Fruit fly (Drosophila melanogaster) whole organism, embryonic: ENCODE results near the gene Rnp4F.

Experiments used
- Asciz ChIP-seq: fragments of 200-800 bp; sonication (Bioruptor generic); optimal IDR thresholded peaks from 2 replicates; lab custom pipeline; 2017; ENCODE audit warnings: missing biosample characterization, mild to moderate bottlenecking, missing genetic modification characterization, missing genetic modification reagents
- Bdp1 ChIP-seq: fragments of 200-800 bp; sonication (Bioruptor generic); optimal IDR thresholded peaks from 3 replicates; lab custom pipeline; 2016; ENCODE audit warnings: missing biosample characterization, missing genetic modification characterization
- Bteb2 ChIP-seq: fragments of 200-800 bp; sonication (Bioruptor generic); optimal IDR thresholded peaks from 2 replicates; lab custom pipeline; 2016; ENCODE audit warnings: missing biosample characterization, missing genetic modification characterization
- CG10147 ChIP-seq: fragments of 200-800 bp; sonication (Bioruptor generic); optimal IDR thresholded peaks from 2 replicates; lab custom pipeline; 2019; ENCODE audit warnings: missing biosample characterization, mild to moderate bottlenecking, missing genetic modification characterization, moderate library complexity
- CG10959 ChIP-seq: fragments of 200-800 bp; sonication (Bioruptor generic); IDR thresholded peaks from 2 replicates; pipeline ENCODE4 v1.3.6; 2022; ENCODE audit warnings: missing biosample characterization, missing genetic modification characterization
- CG11247 ChIP-seq: fragments of 200-800 bp; sonication (Bioruptor generic); IDR thresholded peaks from 2 replicates; pipeline ENCODE4 v1.3.6; 2022; ENCODE audit warnings: missing biosample characterization, missing genetic modification characterization
- CG12236 ChIP-seq: fragments of 200-800 bp; sonication (Bioruptor generic); optimal IDR thresholded peaks from 2 replicates; lab custom pipeline; 2016; ENCODE audit warnings: missing biosample characterization, missing genetic modification characterization
- CG13424 ChIP-seq: fragments of 200-800 bp; sonication (Bioruptor generic); optimal IDR thresholded peaks from 2 replicates; lab custom pipeline; 2019; ENCODE audit warnings: missing biosample characterization, mild to moderate bottlenecking, missing genetic modification characterization, moderate library complexity
- CG30431 ChIP-seq: fragments of 200-800 bp; sonication (Bioruptor generic); optimal IDR thresholded peaks from 2 replicates; lab custom pipeline; 2017; ENCODE audit warnings: missing biosample characterization, missing genetic modification characterization
- CG31224 ChIP-seq: fragments of 200-800 bp; sonication (Bioruptor generic); IDR thresholded peaks from 2 replicates; pipeline ENCODE4 v1.3.6; 2022; ENCODE audit warnings: missing biosample characterization, missing genetic modification characterization
- CG34376 ChIP-seq: fragments of 200-800 bp; sonication (Bioruptor generic); optimal IDR thresholded peaks from 2 replicates; lab custom pipeline; 2018; ENCODE audit warnings: missing biosample characterization, mild to moderate bottlenecking, missing genetic modification characterization
- CG34422 ChIP-seq: fragments of 200-800 bp; sonication (Bioruptor generic); IDR thresholded peaks from 3 replicates; pipeline ENCODE4 v1.3.6; 2022; ENCODE audit warnings: missing biosample characterization, missing genetic modification characterization
- CG4707 ChIP-seq: fragments of 200-800 bp; sonication (Bioruptor generic); optimal IDR thresholded peaks from 2 replicates; lab custom pipeline; 2018; ENCODE audit warnings: missing biosample characterization, mild to moderate bottlenecking, missing genetic modification characterization, moderate library complexity
- CG8388 ChIP-seq: fragments of 200-800 bp; sonication (Bioruptor generic); optimal IDR thresholded peaks from 2 replicates; lab custom pipeline; 2019; ENCODE audit warnings: missing biosample characterization, mild to moderate bottlenecking, missing genetic modification characterization, moderate library complexity
- CG9817 ChIP-seq: fragments of 200-800 bp; sonication (Bioruptor generic); optimal IDR thresholded peaks from 2 replicates; lab custom pipeline; 2018; ENCODE audit warnings: missing biosample characterization, mild to moderate bottlenecking, missing genetic modification characterization, moderate library complexity
- CG9932 ChIP-seq: fragments of 200-800 bp; sonication (Bioruptor generic); IDR thresholded peaks from 2 replicates; pipeline ENCODE4 v1.3.6; 2022; ENCODE audit warnings: missing biosample characterization, missing genetic modification characterization
- Fer1 ChIP-seq: fragments of 200-800 bp; sonication (Bioruptor generic); optimal IDR thresholded peaks from 2 replicates; lab custom pipeline; 2017; ENCODE audit warnings: missing biosample characterization, mild to moderate bottlenecking, missing genetic modification characterization
- Hand ChIP-seq: fragments of 200-800 bp; sonication (Bioruptor generic); optimal IDR thresholded peaks from 2 replicates; lab custom pipeline; 2017; ENCODE audit warnings: mild to moderate bottlenecking, missing biosample characterization, missing genetic modification reagents, missing genetic modification characterization
- Nf-YC ChIP-seq: fragments of 200-800 bp; optimal IDR thresholded peaks from 3 replicates; lab custom pipeline; 2019; ENCODE audit warnings: missing biosample characterization, mild to moderate bottlenecking, missing genetic modification characterization, moderate library complexity
- Optix ChIP-seq: fragments of 200-800 bp; sonication (Bioruptor generic); IDR thresholded peaks from 3 replicates; pipeline ENCODE4 v1.3.6; 2022; ENCODE audit warnings: missing biosample characterization, missing genetic modification characterization
- Stat92E ChIP-seq, 3 experiments: fragments of >200 bp in 2 of 3; fragments of 200-800 bp in 1 of 3; sonication (Bioruptor generic) in 1 of 3; optimal IDR thresholded peaks; 2 replicates each; lab custom pipeline; 2017 to 2019; ENCODE audit warnings: missing biosample characterization in 3 of 3, missing genetic modification characterization in 3 of 3, mild to moderate bottlenecking in 1 of 3, moderate library complexity in 1 of 3
- bbx ChIP-seq: fragments of 200-800 bp; sonication (Bioruptor generic); IDR thresholded peaks from 2 replicates; pipeline ENCODE4 v1.3.6; 2022; ENCODE audit warnings: missing biosample characterization, missing genetic modification characterization; ENCODE audit not compliant: partially characterized antibody
- chinmo ChIP-seq: fragments of 200-800 bp; sonication (Bioruptor generic); IDR thresholded peaks from 4 replicates; pipeline ENCODE4 v1.3.6; 2022; ENCODE audit warnings: missing biosample characterization, missing genetic modification characterization; ENCODE audit not compliant: partially characterized antibody
- chn ChIP-seq: fragments of 200-800 bp; sonication (Bioruptor generic); optimal IDR thresholded peaks from 2 replicates; lab custom pipeline; 2016; ENCODE audit warnings: missing biosample characterization, missing genetic modification characterization
- corto ChIP-seq: fragments of 200-800 bp; sonication (Bioruptor generic); optimal IDR thresholded peaks from 2 replicates; lab custom pipeline; 2016; ENCODE audit warnings: missing biosample characterization, mild to moderate bottlenecking, missing genetic modification characterization, moderate library complexity
- crp ChIP-seq, 2 experiments: fragments of 200-800 bp; sonication (Bioruptor generic); optimal IDR thresholded peaks; 2 replicates in 1 of 2; 3 replicates in 1 of 2; lab custom pipeline; 2017; ENCODE audit warnings: missing biosample characterization in 2 of 2, missing genetic modification characterization in 2 of 2, mild to moderate bottlenecking in 1 of 2, moderate library complexity in 1 of 2
- dmrt99B ChIP-seq: fragments of 200-800 bp; sonication (Bioruptor generic); optimal IDR thresholded peaks from 2 replicates; lab custom pipeline; 2018; ENCODE audit warnings: missing biosample characterization, mild to moderate bottlenecking, missing genetic modification characterization, moderate library complexity
- esg ChIP-seq: fragments of 200-800 bp; sonication (Bioruptor generic); conservative IDR thresholded peaks from 2 replicates; pipeline ENCODE4 v1.3.6; 2022; ENCODE audit warnings: missing biosample characterization, missing genetic modification characterization
- ewg ChIP-seq: fragments of 200-800 bp; sonication (Bioruptor generic); optimal IDR thresholded peaks from 3 replicates; lab custom pipeline; 2017; ENCODE audit warnings: mild to moderate bottlenecking, missing biosample characterization, missing genetic modification reagents, missing genetic modification characterization
- hbn ChIP-seq: fragments of 200-800 bp; sonication (Bioruptor generic); IDR thresholded peaks from 2 replicates; pipeline ENCODE4 v1.3.6; 2022; ENCODE audit warnings: missing biosample characterization, missing genetic modification characterization; ENCODE audit not compliant: partially characterized antibody
- jing ChIP-seq: fragments of 200-800 bp; sonication (Bioruptor generic); optimal IDR thresholded peaks from 2 replicates; lab custom pipeline; 2018; ENCODE audit warnings: missing biosample characterization, mild to moderate bottlenecking, missing genetic modification characterization
- pb ChIP-seq: fragments of 200-800 bp; sonication (Bioruptor generic); optimal IDR thresholded peaks from 3 replicates; lab custom pipeline; 2016; ENCODE audit warnings: missing biosample characterization, missing genetic modification characterization
- peb ChIP-seq: fragments of 200-800 bp; sonication (Bioruptor generic); IDR thresholded peaks from 2 replicates; pipeline ENCODE4 v1.3.6; 2022; ENCODE audit warnings: missing biosample characterization, missing genetic modification characterization
- pho ChIP-seq: fragments of 200-800 bp; sonication (Bioruptor generic); optimal IDR thresholded peaks from 2 replicates; lab custom pipeline; 2016; ENCODE audit warnings: missing biosample characterization, missing genetic modification characterization
- pnt ChIP-seq: fragments of 200-800 bp; sonication (Bioruptor generic); optimal IDR thresholded peaks from 3 replicates; lab custom pipeline; 2016; ENCODE audit warnings: missing biosample characterization, missing genetic modification characterization
- repo ChIP-seq: fragments of 200-800 bp; sonication (Bioruptor generic); optimal IDR thresholded peaks from 2 replicates; lab custom pipeline; 2016; ENCODE audit warnings: missing biosample characterization, missing genetic modification characterization
- sr ChIP-seq: fragments of 200-800 bp; sonication (Bioruptor generic); IDR thresholded peaks from 3 replicates; pipeline ENCODE4 v1.3.6; 2022; ENCODE audit warnings: missing biosample characterization, missing genetic modification characterization
- trem ChIP-seq: fragments of 200-800 bp; optimal IDR thresholded peaks from 3 replicates; lab custom pipeline; 2019; ENCODE audit warnings: missing biosample characterization, mild to moderate bottlenecking, missing genetic modification characterization, moderate library complexity
- vnd ChIP-seq: fragments of 200-800 bp; sonication (Bioruptor generic); IDR thresholded peaks from 3 replicates; pipeline ENCODE4 v1.3.6; 2022; ENCODE audit warnings: missing biosample characterization, missing genetic modification characterization; ENCODE audit not compliant: partially characterized antibody

The Rnp4F gene

DNA sequence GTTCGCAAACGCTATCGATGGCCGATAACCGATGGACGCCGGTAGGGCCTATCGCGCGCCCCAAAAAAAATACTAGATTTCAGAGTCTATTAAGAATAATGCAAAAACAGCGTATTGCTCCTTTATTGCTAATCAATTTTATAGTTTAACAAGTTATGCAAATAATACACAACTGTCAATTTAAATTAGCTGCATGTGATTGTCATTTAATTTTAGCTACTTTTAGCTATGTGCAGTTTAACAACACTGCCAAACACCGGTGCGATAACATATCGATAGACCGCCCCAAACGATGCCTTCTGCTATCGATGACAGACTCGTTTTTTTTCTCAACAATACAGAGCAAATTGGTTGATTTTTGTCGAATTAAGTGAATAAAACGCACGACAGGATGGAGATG lies 13.5 kb downstream of the Rnp4F start, which contains the start of the genes Cdk7 and snf (continued):
- no peak for TF ChIP-seq Fer1 (GFP tag; lab: Kevin White, UChicago)
- peak; percentile 26 for TF ChIP-seq CG13424
- peak; percentile 24 for TF ChIP-seq ewg
- no peak for TF ChIP-seq CG31224 (GFP tag; lab: Robert Waterston, UW)
- TF ChIP-seq Bteb2 (GFP tag; lab: Kevin White, UChicago) = peak; percentile 42
- TF ChIP-seq peb (GFP tag; lab: Robert Waterston, UW) = no peak
- no peak for TF ChIP-seq CG30431 (GFP tag; lab: Kevin White, UChicago)
- TF ChIP-seq pb (GFP tag; lab: Kevin White, UChicago) = no peak
- TF ChIP-seq dmrt99B (tag; lab: Kevin White, UChicago) = no peak
- TF ChIP-seq chn (GFP tag; lab: Kevin White, UChicago) = peak; percentile 27
- TF ChIP-seq Optix (GFP tag; lab: Robert Waterston, UW) = no peak
- TF ChIP-seq CG9932 = peak; percentile 56
- peak; percentile 70 for TF ChIP-seq hbn (GFP tag; lab: Robert Waterston, UW)
- no peak for TF ChIP-seq Bdp1 (GFP tag; lab: Kevin White, UChicago)
- peak; percentile 13 for TF ChIP-seq CG12236 (GFP tag; lab: Kevin White, UChicago)
- TF ChIP-seq crp (GFP tag; optimal IDR thresholded peaks at IDR 0.05; lab: Kevin White, UChicago) = peak in 1 of 2 experiments; percentile 5
- TF ChIP-seq CG9817 (tag; lab: Kevin White, UChicago) = peak; percentile 5
- no peak for TF ChIP-seq pnt (GFP tag; lab: Kevin White, UChicago)
- TF ChIP-seq CG34376 (GFP tag; lab: Kevin White, UChicago) = no peak
- peak; percentile 36 for TF ChIP-seq Nf-YC (tag; lab: Kevin White, UChicago)
- peak; percentile 74 for TF ChIP-seq trem (tag; lab: Kevin White, UChicago)
- no peak for TF ChIP-seq jing (GFP tag; lab: Kevin White, UChicago)
- 0 out of 4 replicates have a peak, but pooled peaks have one; percentile 56 for TF ChIP-seq chinmo (GFP tag; lab: Robert Waterston, UW)
- no peak for TF ChIP-seq corto
- no peak for TF ChIP-seq Hand (GFP tag; lab: Kevin White, UChicago)
- peak; percentile 49 for TF ChIP-seq pho
- TF ChIP-seq CG10147 = no peak
- no peak for TF ChIP-seq sr (GFP tag; lab: Robert Waterston, UW)
- no peak for TF ChIP-seq CG8388 (GFP tag; lab: Kevin White, UChicago)
- no peak for TF ChIP-seq Stat92E (GFP tag; optimal IDR thresholded peaks at IDR 0.05; lab: Kevin White, UChicago)
- TF ChIP-seq repo (GFP tag; lab: Kevin White, UChicago) = peak; percentile 1
- peak; percentile 67 for TF ChIP-seq bbx (GFP tag; lab: Robert Waterston, UW)
- TF ChIP-seq vnd (GFP tag; lab: Robert Waterston, UW) = peak; percentile 83
- no peak for TF ChIP-seq Asciz (GFP tag; lab: Kevin White, UChicago)
- no peak for TF ChIP-seq CG11247

DNA sequence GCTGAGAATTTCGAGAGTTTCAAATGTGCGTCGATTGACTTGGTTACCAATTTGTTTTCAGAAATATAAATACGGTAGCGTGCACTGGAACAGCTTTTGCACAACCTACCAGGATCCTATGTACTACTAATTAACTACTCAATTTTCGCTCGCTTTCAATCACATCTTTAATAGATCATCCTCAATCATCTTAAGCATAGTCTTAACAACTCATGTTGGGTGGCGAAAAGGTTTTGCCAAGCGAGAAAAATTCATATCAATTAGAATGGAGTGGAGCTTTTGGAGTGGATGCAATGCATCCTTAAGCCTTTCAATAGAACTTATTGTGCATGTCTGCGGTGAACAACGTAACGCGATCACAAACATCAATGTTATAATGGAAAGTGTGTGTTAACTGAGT lies 15.2 kb downstream of the Rnp4F start, which contains the start of gene CG17764:
TSS of gene CG17764 (minus strand) at position 101 of the 400 bp plus-strand sequence.
- no peak for TF ChIP-seq CG4707 (GFP tag; lab: Kevin White, UChicago)
- TF ChIP-seq CG34422 (GFP tag; lab: Robert Waterston, UW) = no peak
- no peak for TF ChIP-seq esg (GFP tag; lab: Robert Waterston, UW)
- TF ChIP-seq CG10959 (GFP tag; lab: Robert Waterston, UW) = no peak
